Worm (Caenorhabditis elegans) whole organism, L1 larva: ENCODE data around the gene ets-6.

ENCODE experiments used
- Y116A8C.19 ChIP-seq: sonication (generic microtip); optimal IDR thresholded peaks from 2 replicates; lab custom pipeline; 2016; ENCODE audit warnings: missing compliant biosample characterization, missing genetic modification characterization, borderline replicate concordance
- ama-1 ChIP-seq: fragments of 150-350 bp; optimal IDR thresholded peaks from 2 replicates; lab custom pipeline; 2014
- ceh-8 ChIP-seq: fragments of 200-800 bp; sonication (Bioruptor generic); optimal IDR thresholded peaks from 2 replicates; lab custom pipeline; 2018; ENCODE audit warnings: mild to moderate bottlenecking, missing genetic modification characterization, moderate library complexity, missing compliant biosample characterization
- ceh-90 ChIP-seq: sonication (generic microtip); optimal IDR thresholded peaks from 2 replicates; lab custom pipeline; 2016; ENCODE audit warnings: missing genetic modification characterization, missing compliant biosample characterization
- dpl-1 ChIP-seq, 3 experiments: fragments of 150-350 bp in 2 of 3; sonication (generic microtip) in 1 of 3; optimal IDR thresholded peaks; 2 replicates each; lab custom pipeline; 2014 to 2017; ENCODE audit warnings: missing biosample characterization in 3 of 3, missing genetic modification characterization in 3 of 3, missing genetic modification reagents in 3 of 3
- dsc-1 ChIP-seq: sonication (generic microtip); optimal IDR thresholded peaks from 2 replicates; lab custom pipeline; 2016; ENCODE audit warnings: mild to moderate bottlenecking, missing genetic modification characterization, missing compliant biosample characterization
- efl-1 ChIP-seq, 4 experiments: fragments of 150-350 bp; optimal IDR thresholded peaks in 3 of 4; peaks in 1 of 4; 1 replicate in 1 of 4; 2 replicates in 3 of 4; lab custom pipeline; 2014; ENCODE audit warnings: missing biosample characterization in 2 of 4, missing genetic modification characterization in 2 of 4, missing genetic modification reagents in 2 of 4
- egl-27 ChIP-seq, 2 experiments: fragments of 150-350 bp in 1 of 2; sonication (generic microtip); optimal IDR thresholded peaks; 3 replicates each; lab custom pipeline; 2017 to 2018; ENCODE audit warnings: missing biosample characterization in 2 of 2, missing genetic modification characterization in 2 of 2, missing genetic modification reagents in 2 of 2
- elt-2 ChIP-seq: sonication (generic microtip); optimal IDR thresholded peaks from 2 replicates; lab custom pipeline; 2016; ENCODE audit warnings: missing genetic modification characterization, mild to moderate bottlenecking, inconsistent platforms, missing compliant biosample characterization, missing genetic modification reagents
- elt-3 ChIP-seq, 6 experiments: fragments of 150-350 bp in 1 of 6; sonication (generic microtip); optimal IDR thresholded peaks; 2 replicates each; lab custom pipeline; 2017 to 2018; ENCODE audit warnings: missing biosample characterization in 6 of 6, missing genetic modification characterization in 6 of 6, inconsistent platforms in 1 of 6
- ets-5 ChIP-seq: fragments of 200-800 bp; sonication (Bioruptor generic); IDR thresholded peaks from 2 replicates; pipeline ENCODE4 v1.3.6; 2022; ENCODE audit warnings: missing genetic modification characterization, missing compliant biosample characterization
- fkh-10 ChIP-seq: sonication (generic microtip); optimal IDR thresholded peaks from 2 replicates; lab custom pipeline; 2017; ENCODE audit warnings: missing biosample characterization, missing genetic modification reagents, missing genetic modification characterization
- fkh-8 ChIP-seq: sonication (generic microtip); optimal IDR thresholded peaks from 2 replicates; lab custom pipeline; 2016; ENCODE audit warnings: mild to moderate bottlenecking, missing genetic modification characterization, missing compliant biosample characterization
- fos-1 ChIP-seq: fragments of 150-350 bp; optimal IDR thresholded peaks from 2 replicates; lab custom pipeline; 2014; ENCODE audit warnings: missing biosample characterization, missing genetic modification characterization
- grh-1 ChIP-seq: fragments of 200-800 bp; sonication (Bioruptor generic); IDR thresholded peaks from 2 replicates; pipeline ENCODE4 v1.3.6; 2022; ENCODE audit warnings: missing genetic modification reagents, missing genetic modification characterization, missing compliant biosample characterization
- hlh-17 ChIP-seq: fragments of 200-800 bp; sonication (Bioruptor generic); optimal IDR thresholded peaks from 2 replicates; lab custom pipeline; 2018; ENCODE audit warnings: missing genetic modification characterization, mild to moderate bottlenecking, missing compliant biosample characterization, moderate library complexity, borderline replicate concordance
- hpl-2 ChIP-seq: fragments of 150-350 bp; optimal IDR thresholded peaks from 2 replicates; lab custom pipeline; 2014; ENCODE audit warnings: missing biosample characterization, missing genetic modification reagents, missing genetic modification characterization
- jun-1 ChIP-seq: fragments of 150-350 bp; optimal IDR thresholded peaks from 2 replicates; lab custom pipeline; 2014; ENCODE audit warnings: missing biosample characterization, missing genetic modification reagents, missing genetic modification characterization
- lin-13 ChIP-seq: fragments of 150-350 bp; optimal IDR thresholded peaks from 2 replicates; lab custom pipeline; 2014; ENCODE audit warnings: missing biosample characterization, missing genetic modification reagents, missing genetic modification characterization
- lin-14 ChIP-seq: fragments of 200-800 bp; sonication (Bioruptor generic); optimal IDR thresholded peaks from 2 replicates; lab custom pipeline; 2018; ENCODE audit warnings: mild to moderate bottlenecking, missing genetic modification characterization, moderate library complexity, missing compliant biosample characterization
- nhr-47 ChIP-seq: sonication (generic microtip); optimal IDR thresholded peaks from 2 replicates; lab custom pipeline; 2016; ENCODE audit warnings: mild to moderate bottlenecking, missing genetic modification characterization, moderate library complexity, missing compliant biosample characterization
- nhr-84 ChIP-seq: sonication (generic microtip); optimal IDR thresholded peaks from 2 replicates; lab custom pipeline; 2017; ENCODE audit warnings: missing biosample characterization, missing genetic modification characterization
- nhr-85 ChIP-seq: sonication (generic microtip); peaks from one replicate; lab custom pipeline; 2016; ENCODE audit warnings: missing genetic modification characterization, inconsistent platforms, missing compliant biosample characterization
- pag-3 ChIP-seq: sonication (generic microtip); optimal IDR thresholded peaks from 2 replicates; lab custom pipeline; 2017; ENCODE audit warnings: missing genetic modification characterization, mild to moderate bottlenecking, missing compliant biosample characterization, antibody characterized with exemption, borderline replicate concordance; ENCODE audit not compliant: insufficient read depth
- pqm-1 ChIP-seq: sonication (generic microtip); optimal IDR thresholded peaks from 3 replicates; lab custom pipeline; 2017; ENCODE audit warnings: missing biosample characterization, missing genetic modification characterization
- skn-1 ChIP-seq: fragments of 150-350 bp; optimal IDR thresholded peaks from 2 replicates; lab custom pipeline; 2014; ENCODE audit warnings: missing biosample characterization, missing genetic modification characterization
- snpc-4 ChIP-seq: fragments of 150-350 bp; optimal IDR thresholded peaks from 2 replicates; lab custom pipeline; 2014; ENCODE audit warnings: missing biosample characterization, missing genetic modification characterization
- sup-37 ChIP-seq: fragments of 200-800 bp; sonication (Bioruptor generic); optimal IDR thresholded peaks from 2 replicates; lab custom pipeline; 2018; ENCODE audit warnings: mild to moderate bottlenecking, missing genetic modification characterization, missing compliant biosample characterization
- unc-62 ChIP-seq: fragments of 150-350 bp; optimal IDR thresholded peaks from 2 replicates; lab custom pipeline; 2014; ENCODE audit warnings: missing biosample characterization, missing genetic modification reagents, missing genetic modification characterization
- unc-86 ChIP-seq: sonication (generic microtip); optimal IDR thresholded peaks from 2 replicates; lab custom pipeline; 2016; ENCODE audit warnings: missing genetic modification characterization, missing compliant biosample characterization
- zip-4 ChIP-seq: fragments of 200-800 bp; sonication (Bioruptor generic); optimal IDR thresholded peaks from 2 replicates; lab custom pipeline; 2018; ENCODE audit warnings: mild to moderate bottlenecking, missing genetic modification characterization, moderate library complexity, missing compliant biosample characterization

ets-6 gene

DNA sequence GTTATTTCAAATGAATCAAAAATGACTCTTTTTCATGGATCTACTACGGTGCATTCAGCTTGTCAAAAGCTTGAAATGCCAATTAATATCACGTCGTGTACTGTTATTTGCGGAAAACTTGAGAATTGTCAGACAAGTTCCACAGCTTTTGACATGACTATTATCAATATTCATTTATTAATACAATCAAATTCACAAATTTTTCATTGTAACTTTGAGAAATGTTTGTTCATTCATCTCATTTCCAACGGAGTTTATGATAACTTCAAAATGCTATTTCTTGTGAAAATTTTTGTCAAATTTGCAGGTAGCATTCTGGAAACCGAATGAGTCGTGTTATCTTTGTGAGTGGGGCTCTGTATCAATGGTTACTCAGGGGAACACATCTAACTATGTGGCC is 37.8 kb upstream of the ets-6 start, which contains the start of gene C50E3.15:
TSS of gene C50E3.15 (plus strand) at position 301 of the 400 bp plus-strand sequence.
- TF ChIP-seq pag-3 (tag; lab: Kevin White, UChicago) (no peak), fos-1 (tag; lab: Kevin White, UChicago) (no peak), dsc-1 (tag; lab: Kevin White, UChicago) (no peak), ceh-90 (tag; lab: Kevin White, UChicago) (no peak), hpl-2 (GFP tag; lab: Kevin White, UChicago) (no peak), ets-5 (no peak), hlh-17 (GFP tag; lab: Kevin White, UChicago) (no peak), nhr-85 (no peak), jun-1 (tag; lab: Kevin White, UChicago) (no peak), zip-4 (no peak), efl-1 (optimal IDR thresholded peaks at IDR 0.05; lab: Kevin White, UChicago) (no peak), efl-1 (GFP tag; optimal IDR thresholded peaks at IDR 0.05 in 1 of 2; lab: Kevin White, UChicago) (no peak), grh-1 (no peak)

DNA sequence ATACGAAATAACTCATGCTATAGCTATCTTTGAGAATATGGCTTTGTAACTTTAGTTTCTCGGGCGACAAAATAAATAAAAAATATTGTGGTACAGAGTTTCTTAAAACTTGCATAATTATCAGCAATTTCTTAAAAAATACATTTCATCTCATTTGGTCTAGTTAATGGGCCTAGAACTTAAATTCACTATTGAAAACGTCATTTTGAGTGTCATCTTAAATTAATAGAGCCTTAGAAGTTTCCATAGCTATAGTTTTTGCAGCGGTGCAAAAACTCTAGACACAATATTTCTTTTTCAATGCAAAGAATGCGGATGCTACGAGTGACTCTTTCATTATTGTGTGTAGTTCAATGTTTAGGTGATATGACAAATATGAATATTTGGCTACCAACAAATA is 31.7 kb upstream of the ets-6 start, which contains the start of gene clec-215:
TSS of gene clec-215 (plus strand) at position 301 of the 400 bp plus-strand sequence.
- TF ChIP-seq skn-1 (tag; lab: Kevin White, UChicago) (no peak), fkh-10 (no peak)

ce11 chrV:7609698-7610420 is 29.5 kb upstream of the ets-6 start, which contains the start of the genes folt-3 and clec-214:
Gene folt-3, minus strand, starts transcription at chrV:7609748.
Gene clec-214, plus strand, starts transcription at chrV:7610370.
- no peak for TF ChIP-seq elt-3 (tag; optimal IDR thresholded peaks at IDR 0.05; lab: Kevin White, UChicago)
- no peak for TF ChIP-seq snpc-4 (tag; lab: Kevin White, UChicago)
- no peak for TF ChIP-seq ama-1 (lab: Kevin White, UChicago)
- TF ChIP-seq pqm-1 (tag; lab: Kevin White, UChicago): no peak
- TF ChIP-seq dpl-1 (GFP tag; optimal IDR thresholded peaks at IDR 0.05; lab: Kevin White, UChicago): no peak
- TF ChIP-seq elt-2: peak; percentile 32

ce11 chrV:7604858-7605257 is 24.5 kb upstream of the ets-6 start, which contains the start of gene clec-213:
Gene clec-213, plus strand, starts transcription at chrV:7605158.
- TF ChIP-seq ets-5 (no peak), efl-1 (optimal IDR thresholded peaks at IDR 0.05; lab: Kevin White, UChicago) (no peak), efl-1 (GFP tag; optimal IDR thresholded peaks at IDR 0.05 in 1 of 2; lab: Kevin White, UChicago) (no peak), unc-86 (no peak), unc-62 (GFP tag; lab: Kevin White, UChicago) (no peak), nhr-47 (tag; lab: Kevin White, UChicago) (no peak)

- TF ChIP-seq skn-1 (tag; lab: Kevin White, UChicago) (no peak), fkh-8 (tag; lab: Kevin White, UChicago) (no peak), lin-14 (GFP tag; lab: Kevin White, UChicago) (no peak), lin-13 (no peak), egl-27 (tag; optimal IDR thresholded peaks at IDR 0.05; lab: Kevin White, UChicago) (no peak), sup-37 (GFP tag; lab: Kevin White, UChicago) (no peak), nhr-84 (tag; lab: Kevin White, UChicago) (no peak), ceh-8 (no peak), dpl-1 (GFP tag; optimal IDR thresholded peaks at IDR 0.05; lab: Kevin White, UChicago) (no peak), Y116A8C.19 (tag; lab: Kevin White, UChicago) (no peak), ama-1 (lab: Kevin White, UChicago) (no peak)
Observed at ce11 chrV:7603404-7603803, 23.1 kb upstream of the ets-6 start, which contains the start of gene C50E3.11. Gene C50E3.11, minus strand, starts transcription at chrV:7603486.
